Worm (Caenorhabditis elegans) whole organism, L4 larva: ENCODE data around the gene lips-10.

Experiments
- F26F4.8 ChIP-seq: fragments of 200-800 bp; sonication (Bioruptor generic); conservative IDR thresholded peaks from 2 replicates; pipeline ENCODE4 v1.3.6; 2022; ENCODE audit warnings: missing genetic modification characterization, missing compliant biosample characterization
- F44E2.7 ChIP-seq: fragments of 200-800 bp; sonication (Bioruptor generic); IDR thresholded peaks from 2 replicates; pipeline ENCODE4 v2.1.2; 2022; ENCODE audit warnings: missing genetic modification characterization, missing compliant biosample characterization
- R02D3.7 ChIP-seq: fragments of 150-350 bp; sonication (generic microtip); optimal IDR thresholded peaks from 3 replicates; lab custom pipeline; 2014; ENCODE audit warnings: missing biosample characterization, missing genetic modification characterization
- Y105C5A.15 ChIP-seq: fragments of 200-800 bp; sonication (Bioruptor generic); IDR thresholded peaks from 2 replicates; pipeline ENCODE4 v1.3.6; 2022; ENCODE audit warnings: missing genetic modification characterization, missing compliant biosample characterization
- Y5F2A.4 ChIP-seq: fragments of 200-800 bp; sonication (Bioruptor generic); optimal IDR thresholded peaks from 2 replicates; lab custom pipeline; 2018; ENCODE audit warnings: mild to moderate bottlenecking, missing genetic modification characterization, missing compliant biosample characterization
- Y75B8A.6 ChIP-seq: fragments of 200-800 bp; sonication (Bioruptor generic); IDR thresholded peaks from 2 replicates; pipeline ENCODE4 v1.3.6; 2022; ENCODE audit warnings: missing genetic modification reagents, missing genetic modification characterization, missing compliant biosample characterization
- ZK546.5 ChIP-seq, 2 experiments: sonication (generic microtip); optimal IDR thresholded peaks; 2 replicates each; lab custom pipeline; 2017; ENCODE audit warnings: missing biosample characterization in 2 of 2, missing genetic modification characterization in 2 of 2
- aha-1 ChIP-seq: fragments of 150-350 bp; peaks from one replicate; lab custom pipeline; 2014; ENCODE audit warnings: missing biosample characterization, missing genetic modification characterization
- ceh-28 ChIP-seq: fragments of 150-350 bp; optimal IDR thresholded peaks from 2 replicates; lab custom pipeline; 2014; ENCODE audit warnings: missing biosample characterization, missing genetic modification reagents, missing genetic modification characterization
- ceh-82 ChIP-seq: sonication (generic microtip); optimal IDR thresholded peaks from 2 replicates; lab custom pipeline; 2017; ENCODE audit warnings: missing biosample characterization, missing genetic modification characterization
- ctbp-1 ChIP-seq: fragments of 200-800 bp; sonication (Bioruptor generic); IDR thresholded peaks from 2 replicates; pipeline ENCODE4 v1.3.6; 2022; ENCODE audit warnings: missing genetic modification reagents, missing genetic modification characterization, missing compliant biosample characterization
- daf-16 ChIP-seq, 3 experiments: sonication (generic microtip); optimal IDR thresholded peaks; 2 replicates each; lab custom pipeline; 2016 to 2017; ENCODE audit warnings: missing genetic modification characterization in 3 of 3, missing genetic modification reagents in 3 of 3, mild to moderate bottlenecking in 2 of 3, missing compliant biosample characterization in 2 of 3, missing biosample characterization in 1 of 3, moderate library complexity in 1 of 3
- daf-19 ChIP-seq: fragments of 200-800 bp; sonication (Bioruptor generic); conservative IDR thresholded peaks from 2 replicates; pipeline ENCODE4 v1.3.6; 2022; ENCODE audit warnings: missing genetic modification characterization, missing compliant biosample characterization
- daf-8 ChIP-seq: fragments of 200-800 bp; sonication (Bioruptor generic); IDR thresholded peaks from 2 replicates; pipeline ENCODE4 v1.3.6; 2022; ENCODE audit warnings: missing genetic modification characterization, missing compliant biosample characterization
- dmd-6 ChIP-seq: fragments of 200-800 bp; sonication (Bioruptor generic); IDR thresholded peaks from 2 replicates; pipeline ENCODE4 v1.3.6; 2022; ENCODE audit warnings: missing genetic modification reagents, missing genetic modification characterization, missing compliant biosample characterization
- dve-1 ChIP-seq: sonication (generic microtip); optimal IDR thresholded peaks from 2 replicates; lab custom pipeline; 2017; ENCODE audit warnings: antibody characterized with exemption, mild to moderate bottlenecking, missing genetic modification characterization, missing compliant biosample characterization; ENCODE audit not compliant: insufficient read depth
- fkh-10 ChIP-seq: fragments of 150-350 bp; optimal IDR thresholded peaks from 2 replicates; lab custom pipeline; 2014; ENCODE audit warnings: missing biosample characterization, missing genetic modification reagents, missing genetic modification characterization
- fos-1 ChIP-seq: fragments of 150-350 bp; optimal IDR thresholded peaks from 2 replicates; lab custom pipeline; 2014; ENCODE audit warnings: missing biosample characterization, missing genetic modification characterization
- hif-1 ChIP-seq, 2 experiments: sonication (generic microtip); optimal IDR thresholded peaks; 2 replicates each; lab custom pipeline; 2016 to 2017; ENCODE audit warnings: missing compliant biosample characterization in 2 of 2, missing genetic modification characterization in 2 of 2, missing genetic modification reagents in 2 of 2, missing genotype in 2 of 2, mild to moderate bottlenecking in 1 of 2
- hlh-11 ChIP-seq: fragments of 200-800 bp; sonication (Bioruptor generic); optimal IDR thresholded peaks from 2 replicates; lab custom pipeline; 2018; ENCODE audit warnings: mild to moderate bottlenecking, missing genetic modification characterization, missing compliant biosample characterization
- hlh-30 ChIP-seq: sonication (generic microtip); optimal IDR thresholded peaks from 2 replicates; lab custom pipeline; 2017; ENCODE audit warnings: antibody characterized with exemption, mild to moderate bottlenecking, missing genetic modification characterization, missing compliant biosample characterization; ENCODE audit not compliant: insufficient read depth
- lim-7 ChIP-seq: fragments of 200-800 bp; sonication (Bioruptor generic); IDR thresholded peaks from 2 replicates; pipeline ENCODE4 v1.3.6; 2022; ENCODE audit warnings: missing genetic modification characterization, missing compliant biosample characterization
- lin-13 ChIP-seq: fragments of 150-350 bp; optimal IDR thresholded peaks from 2 replicates; lab custom pipeline; 2014; ENCODE audit warnings: missing biosample characterization, missing genetic modification reagents, missing genetic modification characterization
- lsy-2 ChIP-seq, 2 experiments: fragments of 150-350 bp in 1 of 2; sonication (generic microtip) in 1 of 2; optimal IDR thresholded peaks; 2 replicates each; lab custom pipeline; 2014 to 2017; ENCODE audit warnings: missing biosample characterization in 2 of 2, missing genetic modification characterization in 2 of 2
- madf-9 ChIP-seq: fragments of 200-800 bp; sonication (Bioruptor generic); conservative IDR thresholded peaks from 2 replicates; pipeline ENCODE4 v1.3.6; 2022; ENCODE audit warnings: missing genetic modification reagents, missing genetic modification characterization, missing compliant biosample characterization
- mdt-29 ChIP-seq: fragments of 200-800 bp; sonication (Bioruptor generic); IDR thresholded peaks from 2 replicates; pipeline ENCODE4 v1.3.6; 2022; ENCODE audit warnings: missing genetic modification reagents, missing genetic modification characterization, missing compliant biosample characterization
- mep-1 ChIP-seq: fragments of 150-350 bp; sonication (generic microtip); optimal IDR thresholded peaks from 3 replicates; lab custom pipeline; 2014; ENCODE audit warnings: missing biosample characterization, missing genetic modification characterization
- mes-2 ChIP-seq: sonication (generic microtip); optimal IDR thresholded peaks from 2 replicates; lab custom pipeline; 2016; ENCODE audit warnings: missing genotype, mild to moderate bottlenecking, missing genetic modification characterization, missing compliant biosample characterization; ENCODE audit not compliant: poor library complexity, severe bottlenecking
- nhr-102 ChIP-seq: sonication (generic microtip); optimal IDR thresholded peaks from 2 replicates; lab custom pipeline; 2016; ENCODE audit warnings: mild to moderate bottlenecking, missing genetic modification characterization, moderate library complexity, missing compliant biosample characterization
- nhr-11 ChIP-seq: fragments of 150-350 bp; optimal IDR thresholded peaks from 2 replicates; lab custom pipeline; 2014; ENCODE audit warnings: missing biosample characterization, missing genetic modification characterization
- nhr-25 ChIP-seq: sonication (generic microtip); optimal IDR thresholded peaks from 2 replicates; lab custom pipeline; 2017; ENCODE audit warnings: missing genetic modification characterization, mild to moderate bottlenecking, missing compliant biosample characterization, antibody characterized with exemption, moderate library complexity, borderline replicate concordance; ENCODE audit not compliant: insufficient read depth
- nhr-28 ChIP-seq: fragments of 150-350 bp; optimal IDR thresholded peaks from 2 replicates; lab custom pipeline; 2014; ENCODE audit warnings: missing biosample characterization, missing genetic modification characterization
- nhr-77 ChIP-seq: fragments of 150-350 bp; optimal IDR thresholded peaks from 2 replicates; lab custom pipeline; 2014; ENCODE audit warnings: missing biosample characterization, missing genetic modification characterization
- pha-4 ChIP-seq, 2 experiments: fragments of 150-350 bp in 1 of 2; fragments of 200-800 bp in 1 of 2; sonication (Bioruptor generic) in 1 of 2; IDR thresholded peaks in 1 of 2; optimal IDR thresholded peaks in 1 of 2; 2 replicates each; pipeline versions ENCODE4 v1.3.6 to Lab custom; 2014 to 2022; ENCODE audit warnings: missing genetic modification characterization in 2 of 2, missing genetic modification reagents in 2 of 2, missing biosample characterization in 1 of 2, missing compliant biosample characterization in 1 of 2
- php-3 ChIP-seq: fragments of 200-800 bp; sonication (Bioruptor generic); IDR thresholded peaks from 2 replicates; pipeline ENCODE4 v1.3.6; 2022; ENCODE audit warnings: missing genetic modification reagents, missing genetic modification characterization, missing compliant biosample characterization
- pqm-1 ChIP-seq: sonication (generic microtip); optimal IDR thresholded peaks from 2 replicates; lab custom pipeline; 2017; ENCODE audit warnings: missing biosample characterization, missing genetic modification characterization
- rbr-2 ChIP-seq: sonication (generic microtip); optimal IDR thresholded peaks from 2 replicates; lab custom pipeline; 2016; ENCODE audit warnings: missing genotype, missing genetic modification characterization, missing compliant biosample characterization
- sdz-12 ChIP-seq: fragments of 200-800 bp; sonication (Bioruptor generic); optimal IDR thresholded peaks from 2 replicates; lab custom pipeline; 2018; ENCODE audit warnings: mild to moderate bottlenecking, missing genetic modification characterization, missing compliant biosample characterization
- snpc-1.2 ChIP-seq: fragments of 200-800 bp; sonication (Bioruptor generic); IDR thresholded peaks from 2 replicates; pipeline ENCODE4 v1.3.6; 2022; ENCODE audit warnings: missing genetic modification reagents, missing genetic modification characterization, missing compliant biosample characterization
- snpc-4 ChIP-seq: fragments of 150-350 bp; optimal IDR thresholded peaks from 2 replicates; lab custom pipeline; 2014; ENCODE audit warnings: missing biosample characterization, missing genetic modification characterization
- spr-3 ChIP-seq: fragments of 200-800 bp; sonication (Bioruptor generic); optimal IDR thresholded peaks from 2 replicates; lab custom pipeline; 2018; ENCODE audit warnings: mild to moderate bottlenecking, missing genetic modification characterization, missing compliant biosample characterization
- unc-130 ChIP-seq: sonication (generic microtip); optimal IDR thresholded peaks from 2 replicates; lab custom pipeline; 2016; ENCODE audit warnings: missing genetic modification reagents, missing genetic modification characterization, missing compliant biosample characterization
- unc-39 ChIP-seq: sonication (generic microtip); optimal IDR thresholded peaks from 2 replicates; lab custom pipeline; 2017; ENCODE audit warnings: missing biosample characterization, missing genetic modification characterization
- zfp-2 ChIP-seq: sonication (generic microtip); optimal IDR thresholded peaks from 2 replicates; lab custom pipeline; 2016; ENCODE audit warnings: mild to moderate bottlenecking, missing genetic modification characterization, missing compliant biosample characterization
- zfp-3 ChIP-seq: fragments of 200-800 bp; sonication (Bioruptor generic); conservative IDR thresholded peaks from 2 replicates; pipeline ENCODE4 v1.3.6; 2022; ENCODE audit warnings: missing genetic modification reagents, missing genetic modification characterization, missing compliant biosample characterization
- zip-11 ChIP-seq: fragments of 200-800 bp; sonication (Bioruptor generic); IDR thresholded peaks from 2 replicates; pipeline ENCODE4 v1.3.6; 2022; ENCODE audit warnings: missing genetic modification characterization, missing compliant biosample characterization
- zip-2 ChIP-seq: fragments of 150-350 bp; optimal IDR thresholded peaks from 2 replicates; lab custom pipeline; 2014; ENCODE audit warnings: missing biosample characterization, missing genetic modification characterization

Gene lips-10

ce11 chrII:8483793-8484186 lies 44.8 kb downstream of the lips-10 start, which contains the start of gene taap-1 (continued):
- TF ChIP-seq ceh-82 (tag; lab: Kevin White, UChicago): no peak
- TF ChIP-seq snpc-4 (tag; lab: Kevin White, UChicago): no peak
- TF ChIP-seq php-3 (GFP tag; lab: Robert Waterston, UW): no peak
- no peak for TF ChIP-seq daf-16 (GFP tag; optimal IDR thresholded peaks at IDR 0.05; lab: Kevin White, UChicago)
- TF ChIP-seq daf-16 (tag; optimal IDR thresholded peaks at IDR 0.05; lab: Kevin White, UChicago): no peak
- TF ChIP-seq unc-39 (tag; lab: Kevin White, UChicago): no peak
- TF ChIP-seq nhr-11 (tag; lab: Kevin White, UChicago): no peak
- peak; percentile 39 for TF ChIP-seq hlh-11
- peak; percentile 29 for TF ChIP-seq mep-1 (tag; lab: Kevin White, UChicago)
- TF ChIP-seq hlh-30: peak; percentile 10
- TF ChIP-seq zip-2: no peak
- TF ChIP-seq unc-130 (GFP tag; lab: Kevin White, UChicago): no peak
- peak; percentile 4 for TF ChIP-seq nhr-28 (tag; lab: Kevin White, UChicago)
- TF ChIP-seq sdz-12 (GFP tag; lab: Kevin White, UChicago): no peak

- TF ChIP-seq pha-4 (GFP tag; IDR thresholded peaks at IDR 0.05; lab: Robert Waterston, UW): 0 out of 2 replicates have a peak, but pooled peaks have one; percentile 42
- no peak for TF ChIP-seq pha-4 (tag; optimal IDR thresholded peaks at IDR 0.05; lab: Kevin White, UChicago)
- TF ChIP-seq F44E2.7 (GFP tag; lab: Robert Waterston, UW): no peak
- TF ChIP-seq Y75B8A.6 (GFP tag; lab: Robert Waterston, UW): no peak
- peak; percentile 18 for TF ChIP-seq nhr-102 (tag; lab: Kevin White, UChicago)
- TF ChIP-seq mes-2: peak; percentile 30
- peak; percentile 41 for TF ChIP-seq lin-13 (GFP tag; lab: Kevin White, UChicago)
- TF ChIP-seq hlh-30: peak; percentile 54
- no peak for TF ChIP-seq daf-19 (GFP tag; lab: Robert Waterston, UW)
- no peak for TF ChIP-seq ctbp-1 (GFP tag; lab: Robert Waterston, UW)
- TF ChIP-seq ceh-28 (tag; lab: Kevin White, UChicago): no peak
- no peak for TF ChIP-seq daf-8 (GFP tag; lab: Robert Waterston, UW)
- TF ChIP-seq nhr-25 (tag; lab: Kevin White, UChicago): peak; percentile 16
- TF ChIP-seq R02D3.7 (tag; lab: Kevin White, UChicago): no peak
- TF ChIP-seq F26F4.8: no peak
- TF ChIP-seq lim-7 (GFP tag; lab: Robert Waterston, UW): no peak
- no peak for TF ChIP-seq mdt-29 (GFP tag; lab: Robert Waterston, UW)
- no peak for TF ChIP-seq Y5F2A.4 (GFP tag; lab: Kevin White, UChicago)
- no peak for TF ChIP-seq zfp-3 (GFP tag; lab: Robert Waterston, UW)
- no peak for TF ChIP-seq spr-3 (GFP tag; lab: Kevin White, UChicago)
- TF ChIP-seq madf-9 (GFP tag; lab: Robert Waterston, UW): no peak
- no peak for TF ChIP-seq fos-1 (tag; lab: Kevin White, UChicago)
- no peak for TF ChIP-seq ceh-82 (tag; lab: Kevin White, UChicago)
- TF ChIP-seq unc-39 (tag; lab: Kevin White, UChicago): no peak
- TF ChIP-seq ZK546.5 (tag; optimal IDR thresholded peaks at IDR 0.05; lab: Kevin White, UChicago): no peak
- TF ChIP-seq zfp-2 (tag; lab: Kevin White, UChicago): no peak
- peak; percentile 85 for TF ChIP-seq dmd-6
- peak in 1 of 2 experiments; percentile 77 for TF ChIP-seq daf-16 (GFP tag; optimal IDR thresholded peaks at IDR 0.05; lab: Kevin White, UChicago)
- peak; percentile 98 for TF ChIP-seq daf-16 (tag; optimal IDR thresholded peaks at IDR 0.05; lab: Kevin White, UChicago)
- TF ChIP-seq pqm-1 (tag; lab: Kevin White, UChicago): peak; percentile 56
- TF ChIP-seq mep-1 (tag; lab: Kevin White, UChicago): peak; percentile 58
- TF ChIP-seq hlh-11: peak; percentile 87
- peak in 1 of 2 experiments; percentile 51 for TF ChIP-seq lsy-2 (tag; optimal IDR thresholded peaks at IDR 0.05; lab: Kevin White, UChicago)
- peak in 1 of 2 experiments; percentile 86 for TF ChIP-seq hif-1 (tag; optimal IDR thresholded peaks at IDR 0.05; lab: Kevin White, UChicago)
- no peak for TF ChIP-seq snpc-1.2 (GFP tag; lab: Robert Waterston, UW)
- TF ChIP-seq rbr-2 (tag; lab: Kevin White, UChicago): no peak
- TF ChIP-seq fkh-10 (GFP tag; lab: Kevin White, UChicago): no peak
- TF ChIP-seq zip-11 (GFP tag; lab: Robert Waterston, UW): no peak
- TF ChIP-seq nhr-28 (tag; lab: Kevin White, UChicago): peak; percentile 100
- peak; percentile 73 for TF ChIP-seq nhr-77 (tag; lab: Kevin White, UChicago)
- TF ChIP-seq aha-1: peak; percentile 80
- peak; percentile 94 for TF ChIP-seq dve-1 (tag; lab: Kevin White, UChicago)
- TF ChIP-seq Y105C5A.15: no peak
Measured at ce11 chrII:8484546-8484945, 45.6 kb downstream of the lips-10 start.
